Fruit fly (Drosophila melanogaster): ENCODE results near the gene CG12106.

The CG12106 gene

dm6 chrX:9164510-9165506, 28.9 kb upstream of the CG12106 start:
- TF ChIP-seq Sin3A (optimal IDR thresholded peaks at IDR 0.05) = no peak
- TF ChIP-seq psq (optimal IDR thresholded peaks at IDR 0.05) = no peak
- no peak for TF ChIP-seq insv (optimal IDR thresholded peaks at IDR 0.05)
- no peak for TF ChIP-seq Myc (optimal IDR thresholded peaks at IDR 0.05)
- TF ChIP-seq ttk (optimal IDR thresholded peaks at IDR 0.05) = no peak
- TF ChIP-seq h (optimal IDR thresholded peaks at IDR 0.05) = no peak

dm6 chrX:9168273-9168672, 25.4 kb upstream of the CG12106 start:
- TF ChIP-seq h (optimal IDR thresholded peaks at IDR 0.05) = no peak
- TF ChIP-seq Sin3A (optimal IDR thresholded peaks at IDR 0.05) = no peak
- TF ChIP-seq Myc (optimal IDR thresholded peaks at IDR 0.05) = no peak
- TF ChIP-seq psq (optimal IDR thresholded peaks at IDR 0.05) = no peak
- no peak for TF ChIP-seq insv (optimal IDR thresholded peaks at IDR 0.05)

- TF ChIP-seq Sin3A (optimal IDR thresholded peaks at IDR 0.05) = no peak
These were observed 6.3 kb upstream of the CG12106 start for dm6 chrX:9187429-9187828.

dm6 chrX:9190555-9191184, 3.0 kb upstream of the CG12106 start, which contains the start of gene CG12115:
TSS of gene CG12115 (minus strand) at chrX:9190605.
- TF ChIP-seq h (optimal IDR thresholded peaks at IDR 0.05) (no peak), Myc (optimal IDR thresholded peaks at IDR 0.05) (no peak), Sin3A (optimal IDR thresholded peaks at IDR 0.05) (no peak), insv (optimal IDR thresholded peaks at IDR 0.05) (no peak), psq (optimal IDR thresholded peaks at IDR 0.05) (no peak)

- TF ChIP-seq Sin3A (optimal IDR thresholded peaks at IDR 0.05) (no peak), h (optimal IDR thresholded peaks at IDR 0.05) (no peak), psq (optimal IDR thresholded peaks at IDR 0.05) (no peak), ttk (optimal IDR thresholded peaks at IDR 0.05) (no peak), insv (optimal IDR thresholded peaks at IDR 0.05) (no peak), Myc (optimal IDR thresholded peaks at IDR 0.05) (no peak)
These were observed 2.3 kb upstream of the CG12106 start, which contains the start of gene CG12057 for dm6 chrX:9191357-9191756. TSS of gene CG12057 (plus strand) at chrX:9191657.

- TF ChIP-seq Myc (optimal IDR thresholded peaks at IDR 0.05) = no peak
- no peak for TF ChIP-seq psq (optimal IDR thresholded peaks at IDR 0.05)
- TF ChIP-seq Sin3A (optimal IDR thresholded peaks at IDR 0.05) = no peak
- no peak for TF ChIP-seq ttk (optimal IDR thresholded peaks at IDR 0.05)
- no peak for TF ChIP-seq h (optimal IDR thresholded peaks at IDR 0.05)
- no peak for TF ChIP-seq insv (optimal IDR thresholded peaks at IDR 0.05)
These were observed 1.3 kb upstream of the CG12106 start, which contains the start of gene CG12056 for dm6 chrX:9192429-9192828. TSS of gene CG12056 (plus strand) at chrX:9192669.

dm6 chrX:9195311-9195710, 1.6 kb downstream of the CG12106 start:
- TF ChIP-seq h (optimal IDR thresholded peaks at IDR 0.05) = no peak
- TF ChIP-seq insv (optimal IDR thresholded peaks at IDR 0.05) = no peak
- TF ChIP-seq psq (optimal IDR thresholded peaks at IDR 0.05) = no peak
- TF ChIP-seq Myc (optimal IDR thresholded peaks at IDR 0.05) = no peak
- TF ChIP-seq Sin3A (optimal IDR thresholded peaks at IDR 0.05) = no peak
- TF ChIP-seq ttk (optimal IDR thresholded peaks at IDR 0.05) = no peak

dm6 chrX:9196362-9196761, 2.7 kb downstream of the CG12106 start, which contains the start of gene CG12118:
TSS of gene CG12118 (minus strand) at chrX:9196414.
- TF ChIP-seq psq (optimal IDR thresholded peaks at IDR 0.05) (no peak), Myc (optimal IDR thresholded peaks at IDR 0.05) (no peak), ttk (optimal IDR thresholded peaks at IDR 0.05) (no peak), insv (optimal IDR thresholded peaks at IDR 0.05) (no peak), Sin3A (optimal IDR thresholded peaks at IDR 0.05) (no peak), h (optimal IDR thresholded peaks at IDR 0.05) (no peak)

dm6 chrX:9200234-9200633, 6.5 kb downstream of the CG12106 start:
- no peak for TF ChIP-seq psq (optimal IDR thresholded peaks at IDR 0.05)
- no peak for TF ChIP-seq Sin3A (optimal IDR thresholded peaks at IDR 0.05)
- TF ChIP-seq ttk (optimal IDR thresholded peaks at IDR 0.05) = no peak
- TF ChIP-seq Myc (optimal IDR thresholded peaks at IDR 0.05) = no peak
- TF ChIP-seq h (optimal IDR thresholded peaks at IDR 0.05) = no peak
- TF ChIP-seq insv (optimal IDR thresholded peaks at IDR 0.05) = no peak

- TF ChIP-seq h (optimal IDR thresholded peaks at IDR 0.05) = no peak
These were observed 7.4 kb downstream of the CG12106 start for dm6 chrX:9201080-9201479.

dm6 chrX:9201866-9202681, 8.4 kb downstream of the CG12106 start:
- no peak for TF ChIP-seq ttk (optimal IDR thresholded peaks at IDR 0.05)
- no peak for TF ChIP-seq psq (optimal IDR thresholded peaks at IDR 0.05)
- no peak for TF ChIP-seq Sin3A (optimal IDR thresholded peaks at IDR 0.05)
- no peak for TF ChIP-seq Myc (optimal IDR thresholded peaks at IDR 0.05)
- TF ChIP-seq insv (optimal IDR thresholded peaks at IDR 0.05) = no peak
- no peak for TF ChIP-seq h (optimal IDR thresholded peaks at IDR 0.05)

- no peak for TF ChIP-seq Myc (optimal IDR thresholded peaks at IDR 0.05)
- TF ChIP-seq Sin3A (optimal IDR thresholded peaks at IDR 0.05) = no peak
- no peak for TF ChIP-seq ttk (optimal IDR thresholded peaks at IDR 0.05)
- no peak for TF ChIP-seq psq (optimal IDR thresholded peaks at IDR 0.05)
- no peak for TF ChIP-seq insv (optimal IDR thresholded peaks at IDR 0.05)
- no peak for TF ChIP-seq h (optimal IDR thresholded peaks at IDR 0.05)
These were observed 17.1 kb downstream of the CG12106 start, which contains the start of gene SmydA-9 for dm6 chrX:9210787-9211186. TSS of gene SmydA-9 (minus strand) at chrX:9210887.
